Worm (Caenorhabditis elegans): ENCODE results near the gene frpr-16.

DNA sequence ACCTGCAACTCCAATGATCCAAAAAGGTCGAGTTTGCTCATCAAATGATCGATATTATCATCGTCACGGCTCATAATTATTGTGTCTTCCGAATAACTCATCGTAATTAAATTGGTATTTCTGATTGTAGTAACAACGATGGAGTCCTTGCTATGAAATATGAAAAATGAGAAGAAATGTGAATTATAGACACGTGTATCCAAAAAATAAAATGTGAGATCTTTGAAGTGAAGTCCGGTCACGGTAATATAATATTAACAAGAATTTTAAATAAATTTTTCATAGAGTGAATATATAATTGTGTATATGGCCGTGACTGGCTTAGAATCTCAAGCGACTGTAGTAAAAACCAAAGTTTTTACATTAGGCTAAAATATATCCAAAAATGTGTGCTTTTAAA lies 36.1 kb upstream of the frpr-16 start, which contains the start of gene H12I13.1:
- TF ChIP-seq ama-1 (optimal IDR thresholded peaks at IDR 0.05) (no peak), skn-1 (tag; optimal IDR thresholded peaks at IDR 0.05) (no peak), elt-3 (tag; optimal IDR thresholded peaks at IDR 0.05) (no peak), R02D3.7 (tag; optimal IDR thresholded peaks at IDR 0.05) (no peak), lsy-2 (tag; optimal IDR thresholded peaks at IDR 0.05) (no peak), mab-5 (tag; optimal IDR thresholded peaks at IDR 0.05) (no peak)
